Fruit fly (Drosophila melanogaster): Measurements from ENCODE around the gene CG9368.

The CG9368 gene

DNA sequence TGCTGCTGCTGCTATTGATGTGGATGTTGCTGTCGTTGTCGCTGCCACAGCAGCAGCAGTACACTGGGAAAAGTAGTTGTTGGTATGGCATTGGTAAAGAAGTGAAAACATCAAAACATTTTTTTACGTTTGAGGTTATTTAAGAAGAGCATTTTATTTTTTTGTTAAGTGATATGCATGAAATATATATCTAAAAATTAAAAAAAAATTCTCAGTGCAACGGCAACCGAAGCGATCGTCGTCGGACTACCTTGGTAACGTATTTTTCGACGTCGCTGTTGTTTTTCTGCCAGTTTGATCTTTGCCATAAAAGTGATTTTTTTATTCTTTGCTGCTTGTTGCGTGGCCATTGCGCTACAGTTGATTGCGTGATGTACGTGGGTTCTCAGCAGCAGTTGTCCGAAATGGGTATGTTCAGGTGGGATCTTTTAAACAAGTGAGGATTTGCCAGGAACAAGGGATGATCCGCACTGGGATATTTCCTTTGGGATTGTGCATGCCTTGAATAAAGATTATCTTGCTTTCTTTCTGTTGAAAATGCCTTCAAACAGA is 40.7 kb upstream of the CG9368 start (continued):
- TF ChIP-seq CG3065 (GFP tag; optimal IDR thresholded peaks at IDR 0.05), result peak; percentile 88
- TF ChIP-seq ab (GFP tag; optimal IDR thresholded peaks at IDR 0.05), result peak; percentile 75
- TF ChIP-seq crol (GFP tag; IDR thresholded peaks at IDR 0.05), result peak; percentile 53
- TF ChIP-seq sim (GFP tag; IDR thresholded peaks at IDR 0.05), result peak; percentile 83; the same call in 1 of the 2 replicates
- TF ChIP-seq BEAF-32 (GFP tag; optimal IDR thresholded peaks at IDR 0.05), result peak; percentile 10
- TF ChIP-seq CTCF (GFP tag; optimal IDR thresholded peaks at IDR 0.05), result peak; percentile 47
- TF ChIP-seq MESR4 (GFP tag; optimal IDR thresholded peaks at IDR 0.05), result peak; percentile 36
- TF ChIP-seq ato (GFP tag; IDR thresholded peaks at IDR 0.05; ENCODE audit: partially characterized antibody), result no peak
- peak; percentile 93 for TF ChIP-seq CG12155 (GFP tag; optimal IDR thresholded peaks at IDR 0.05)
- peak; percentile 83 for TF ChIP-seq CG10565 (GFP tag; optimal IDR thresholded peaks at IDR 0.05)
- TF ChIP-seq luna (GFP tag; optimal IDR thresholded peaks at IDR 0.05), result peak; percentile 75
- no peak for TF ChIP-seq Doc2 (GFP tag; IDR thresholded peaks at IDR 0.05)
- TF ChIP-seq fd102C (GFP tag; optimal IDR thresholded peaks at IDR 0.05), result peak; percentile 99
- TF ChIP-seq CG33557 (GFP tag; optimal IDR thresholded peaks at IDR 0.05), result peak; percentile 97
- no peak for TF ChIP-seq pzg (GFP tag; optimal IDR thresholded peaks at IDR 0.05)
- no peak for TF ChIP-seq zen2 (GFP tag; IDR thresholded peaks at IDR 0.05; ENCODE audit: partially characterized antibody)
- peak; percentile 96 for TF ChIP-seq CG14710 (tag; optimal IDR thresholded peaks at IDR 0.05)
- peak; percentile 89 for TF ChIP-seq Hmx (GFP tag; optimal IDR thresholded peaks at IDR 0.05)
- peak in 1 of 2 experiments; percentile 55 for TF ChIP-seq crp (GFP tag; optimal IDR thresholded peaks at IDR 0.05)
- peak; percentile 77 for TF ChIP-seq CG17186 (GFP tag; optimal IDR thresholded peaks at IDR 0.05)
- TF ChIP-seq CG17568 (GFP tag; optimal IDR thresholded peaks at IDR 0.05), result peak; percentile 93
- peak; percentile 91 for TF ChIP-seq CG13894 (tag; optimal IDR thresholded peaks at IDR 0.05)
- peak; percentile 85; the same call in 1 of the 2 replicates for TF ChIP-seq CG11696 (GFP tag; IDR thresholded peaks at IDR 0.05)
- TF ChIP-seq hth (optimal IDR thresholded peaks at IDR 0.05), result no peak
- peak; percentile 82 for TF ChIP-seq psq (GFP tag; optimal IDR thresholded peaks at IDR 0.05)
- peak; percentile 99 for TF ChIP-seq CG15696 (tag; optimal IDR thresholded peaks at IDR 0.05)
- TF ChIP-seq nerfin-1 (tag; optimal IDR thresholded peaks at IDR 0.05), result peak; percentile 93
- peak; percentile 93 for TF ChIP-seq Max (GFP tag; optimal IDR thresholded peaks at IDR 0.05)
- TF ChIP-seq Asciz (GFP tag; optimal IDR thresholded peaks at IDR 0.05), result peak; percentile 93
- peak; percentile 87 for TF ChIP-seq Rx (GFP tag; IDR thresholded peaks at IDR 0.05)
- peak; percentile 85; the same call in 2 of the 3 replicates for TF ChIP-seq jigr1 (GFP tag; IDR thresholded peaks at IDR 0.05)
- peak; percentile 91 for TF ChIP-seq maf-S (GFP tag; optimal IDR thresholded peaks at IDR 0.05)
- TF ChIP-seq ro (GFP tag; IDR thresholded peaks at IDR 0.05), result peak; percentile 85
- peak; percentile 95 for TF ChIP-seq PHDP (tag; optimal IDR thresholded peaks at IDR 0.05)
- TF ChIP-seq Nf-YA (GFP tag; IDR thresholded peaks at IDR 0.05), result peak; percentile 86

DNA sequence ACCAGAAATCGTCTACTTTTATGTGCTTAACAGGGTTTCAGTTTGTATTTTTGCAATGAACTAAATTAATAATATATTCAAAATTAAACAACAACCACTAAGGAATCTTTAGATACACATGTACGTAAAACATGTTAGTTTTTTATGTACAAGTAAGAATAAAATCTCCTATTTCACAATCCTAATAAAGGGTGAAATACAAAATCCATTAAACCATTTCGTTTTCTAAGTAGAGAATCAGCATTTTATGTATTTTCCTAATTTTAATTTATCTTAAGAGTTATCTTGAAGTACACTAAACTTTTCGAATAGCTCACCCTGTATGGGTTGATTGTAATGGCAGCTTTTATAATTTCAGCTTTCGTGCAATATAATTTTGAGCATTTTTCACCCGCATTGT is 39.7 kb upstream of the CG9368 start:
- TF ChIP-seq bcd (GFP tag; optimal IDR thresholded peaks at IDR 0.05) (no peak), slou (GFP tag; optimal IDR thresholded peaks at IDR 0.05) (no peak), CG11398 (GFP tag; optimal IDR thresholded peaks at IDR 0.05) (no peak), CG10366 (GFP tag; IDR thresholded peaks at IDR 0.05) (no peak), esg (GFP tag; conservative IDR thresholded peaks at IDR 0.05) (no peak), br (optimal IDR thresholded peaks at IDR 0.05) (no peak), ewg (GFP tag; optimal IDR thresholded peaks at IDR 0.05) (no peak), CG11456 (GFP tag; IDR thresholded peaks at IDR 0.05) (no peak), Awh (GFP tag; IDR thresholded peaks at IDR 0.05) (no peak), ham (GFP tag; IDR thresholded peaks at IDR 0.05) (no peak), Nf-YA (GFP tag; IDR thresholded peaks at IDR 0.05) (no peak), CG15479 (GFP tag; optimal IDR thresholded peaks at IDR 0.05) (no peak), CTCF (GFP tag; optimal IDR thresholded peaks at IDR 0.05) (no peak), CG9817 (tag; optimal IDR thresholded peaks at IDR 0.05) (no peak), MTF-1 (GFP tag; optimal IDR thresholded peaks at IDR 0.05; ENCODE audit: borderline replicate concordance) (no peak), cas (GFP tag; IDR thresholded peaks at IDR 0.05) (no peak), cato (GFP tag; optimal IDR thresholded peaks at IDR 0.05; ENCODE audit: borderline replicate concordance) (no peak), CG12744 (GFP tag; optimal IDR thresholded peaks at IDR 0.05) (no peak), unpg (GFP tag; optimal IDR thresholded peaks at IDR 0.05) (peak; percentile 54)
